Fruit fly (Drosophila melanogaster): Measurements from ENCODE around the gene D19B.
A peak's percentile ranks its signal among the peaks of the same experiment; 100 is the strongest.

The D19B gene

DNA sequence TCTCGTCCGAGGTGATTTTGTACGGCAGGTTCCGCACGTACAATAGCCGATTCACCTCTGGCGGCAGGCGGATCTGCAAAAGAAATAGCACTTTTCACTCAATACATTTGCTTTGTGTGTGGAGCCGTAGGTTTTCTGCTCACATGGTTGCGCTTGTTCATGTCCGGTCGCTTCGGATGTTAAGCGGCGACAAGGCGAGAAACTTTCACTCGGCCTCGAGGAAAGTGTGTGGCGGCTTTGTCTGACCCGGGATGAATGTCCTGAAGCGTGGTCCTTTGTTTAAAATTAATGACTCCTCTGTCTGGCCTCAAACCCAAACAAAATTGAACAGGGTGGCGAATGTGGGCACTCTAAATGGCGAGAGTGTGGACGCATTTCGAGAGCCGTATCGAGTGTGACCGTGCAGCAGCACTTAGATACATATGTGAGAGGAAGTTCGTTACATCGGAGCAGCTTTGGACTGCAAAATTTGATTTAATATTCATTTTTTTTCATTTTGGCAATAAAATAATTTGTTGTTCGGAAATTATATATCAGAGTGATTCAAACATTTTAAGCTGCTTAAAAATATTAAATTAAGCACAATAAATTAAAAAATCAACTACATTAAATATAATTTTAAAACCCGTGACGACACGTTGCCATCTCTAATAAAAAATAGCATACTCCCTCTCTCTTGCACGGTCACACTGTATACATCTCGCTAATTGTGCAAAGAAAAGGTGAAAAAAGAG, 8.3 kb upstream of the D19B start, which contains the start of the genes Sf3b6 and Tnpo (continued):
- TF ChIP-seq Trl (optimal IDR thresholded peaks at IDR 0.05): peak in 1 of 2 experiments; percentile 28
- peak; percentile 61 for TF ChIP-seq Trl (GFP tag; optimal IDR thresholded peaks at IDR 0.05)
- no peak for TF ChIP-seq pan (optimal IDR thresholded peaks at IDR 0.05)
- TF ChIP-seq pan (GFP tag; optimal IDR thresholded peaks at IDR 0.05 in 1 of 2, IDR thresholded peaks at IDR 0.05 in 1 of 2): peak in 1 of 2 experiments; percentile 80
- peak; percentile 92 for TF ChIP-seq CG12659 (GFP tag; optimal IDR thresholded peaks at IDR 0.05)
- peak; percentile 15 for TF ChIP-seq da (GFP tag; optimal IDR thresholded peaks at IDR 0.05)
- TF ChIP-seq jing (GFP tag; optimal IDR thresholded peaks at IDR 0.05): no peak
- peak; percentile 71; the same call in 1 of the 2 replicates for TF ChIP-seq danr (GFP tag; IDR thresholded peaks at IDR 0.05)
- TF ChIP-seq pros (GFP tag; optimal IDR thresholded peaks at IDR 0.05): no peak
- TF ChIP-seq al (GFP tag; IDR thresholded peaks at IDR 0.05): peak; percentile 84
- TF ChIP-seq CG7372 (GFP tag; IDR thresholded peaks at IDR 0.05): peak; percentile 80
- peak; percentile 68 for TF ChIP-seq CG18011 (GFP tag; optimal IDR thresholded peaks at IDR 0.05)
- TF ChIP-seq vvl (GFP tag; IDR thresholded peaks at IDR 0.05): peak; percentile 88
- TF ChIP-seq CG6254 (GFP tag; optimal IDR thresholded peaks at IDR 0.05): peak; percentile 48
- no peak for TF ChIP-seq bigmax (GFP tag; optimal IDR thresholded peaks at IDR 0.05)
- TF ChIP-seq Nf-YC (tag; optimal IDR thresholded peaks at IDR 0.05): no peak
- TF ChIP-seq mld (GFP tag; IDR thresholded peaks at IDR 0.05; ENCODE audit: partially characterized antibody): 0 out of 3 replicates have a peak, but pooled peaks have one; percentile 12
- TF ChIP-seq Pdp1 (GFP tag; optimal IDR thresholded peaks at IDR 0.05): peak; percentile 59 to 77
- TF ChIP-seq pfk (GFP tag; optimal IDR thresholded peaks at IDR 0.05): peak; percentile 8
- peak; percentile 93 for TF ChIP-seq nmo (GFP tag; optimal IDR thresholded peaks at IDR 0.05)
- no peak for TF ChIP-seq Jarid2 (GFP tag; optimal IDR thresholded peaks at IDR 0.05)
- peak; percentile 61; the same call in 1 of the 2 replicates for TF ChIP-seq sna (GFP tag; IDR thresholded peaks at IDR 0.05; ENCODE audit: partially characterized antibody)
- peak; percentile 88 for TF ChIP-seq CG6272 (GFP tag; IDR thresholded peaks at IDR 0.05)
- TF ChIP-seq CG14014 (GFP tag; IDR thresholded peaks at IDR 0.05): peak; percentile 75
- peak; percentile 58 for TF ChIP-seq gsb (GFP tag; IDR thresholded peaks at IDR 0.05)
- TF ChIP-seq luna (GFP tag; optimal IDR thresholded peaks at IDR 0.05): peak; percentile 9
- peak; percentile 70 for TF ChIP-seq Ada2b (GFP tag; IDR thresholded peaks at IDR 0.05)
- TF ChIP-seq CG6854 (GFP tag; optimal IDR thresholded peaks at IDR 0.05): no peak
- TF ChIP-seq CrebB (tag; optimal IDR thresholded peaks at IDR 0.05): peak; percentile 49
- TF ChIP-seq CG1602 (GFP tag; optimal IDR thresholded peaks at IDR 0.05): peak; percentile 88
- TF ChIP-seq CG14050 (GFP tag; IDR thresholded peaks at IDR 0.05): peak; percentile 62; the same call in 2 of the 3 replicates
- TF ChIP-seq CG32772 (GFP tag; IDR thresholded peaks at IDR 0.05): peak; percentile 86
- peak; percentile 70 for TF ChIP-seq Sry-β (GFP tag; optimal IDR thresholded peaks at IDR 0.05)
- peak; percentile 34 for TF ChIP-seq CG6683 (GFP tag; optimal IDR thresholded peaks at IDR 0.05)
- peak; percentile 73 for TF ChIP-seq caup (GFP tag; optimal IDR thresholded peaks at IDR 0.05; ENCODE audit: severe bottlenecking)
- TF ChIP-seq CG17912 (GFP tag; optimal IDR thresholded peaks at IDR 0.05): no peak
- TF ChIP-seq so (GFP tag; IDR thresholded peaks at IDR 0.05): peak; percentile 73; the same call in 2 of the 3 replicates
- TF ChIP-seq CG10565 (GFP tag; optimal IDR thresholded peaks at IDR 0.05): no peak
- no peak for TF ChIP-seq CG10321 (GFP tag; IDR thresholded peaks at IDR 0.05)
- TF ChIP-seq CG3065 (GFP tag; optimal IDR thresholded peaks at IDR 0.05): peak; percentile 45
- TF ChIP-seq H15 (GFP tag; IDR thresholded peaks at IDR 0.05): peak; percentile 69; the same call in 2 of the 3 replicates
- TF ChIP-seq dm (GFP tag; optimal IDR thresholded peaks at IDR 0.05): peak; percentile 60
- TF ChIP-seq ranshi (GFP tag; IDR thresholded peaks at IDR 0.05): peak; percentile 89; the same call in 1 of the 2 replicates
- peak; percentile 23 for TF ChIP-seq eyg (GFP tag; optimal IDR thresholded peaks at IDR 0.05)
- TF ChIP-seq ewg (GFP tag; optimal IDR thresholded peaks at IDR 0.05): no peak
- peak; percentile 71 for TF ChIP-seq Six4 (GFP tag; optimal IDR thresholded peaks at IDR 0.05)
- TF ChIP-seq vfl (GFP tag; optimal IDR thresholded peaks at IDR 0.05): peak; percentile 65
- TF ChIP-seq CG18262 (tag; optimal IDR thresholded peaks at IDR 0.05): peak; percentile 87
- TF ChIP-seq ERR (GFP tag; optimal IDR thresholded peaks at IDR 0.05): no peak

Data from whole organism, embryonic.